Worm (Caenorhabditis elegans): ENCODE results near the gene gst-33.

DNA sequence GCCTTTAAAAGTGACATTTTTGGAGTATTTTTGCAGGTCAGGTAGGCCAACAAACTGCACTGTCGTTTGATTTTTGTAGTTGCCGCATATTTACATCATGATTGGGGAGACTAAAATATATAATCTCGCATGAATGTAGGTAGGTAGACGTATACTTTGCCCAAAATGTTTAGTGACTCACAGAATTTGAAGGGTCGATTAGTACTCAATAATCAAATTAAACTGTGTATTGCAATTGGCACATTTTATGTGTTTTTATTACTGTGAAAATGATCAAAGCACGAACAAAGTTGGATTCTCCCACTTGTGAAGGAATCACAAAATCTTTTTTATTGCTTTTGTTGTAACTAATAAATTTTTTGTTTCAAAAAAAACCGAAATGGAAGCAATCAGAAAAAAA is 28.5 kb upstream of the gst-33 start, which contains the start of gene C07G3.15:
- TF ChIP-seq sea-2 (GFP tag; optimal IDR thresholded peaks at IDR 0.05) (no peak), egl-27 (tag; optimal IDR thresholded peaks at IDR 0.05) (no peak), unc-62 (GFP tag; optimal IDR thresholded peaks at IDR 0.05) (no peak), mdl-1 (tag; optimal IDR thresholded peaks at IDR 0.05) (no peak), ZK546.5 (tag; optimal IDR thresholded peaks at IDR 0.05) (no peak), mml-1 (tag; optimal IDR thresholded peaks at IDR 0.05) (no peak), nfya-1 (tag; optimal IDR thresholded peaks at IDR 0.05; ENCODE audit: insufficient read depth) (no peak)
